Fruit fly (Drosophila melanogaster): ENCODE data around the gene CRMP.

CRMP gene

DNA sequence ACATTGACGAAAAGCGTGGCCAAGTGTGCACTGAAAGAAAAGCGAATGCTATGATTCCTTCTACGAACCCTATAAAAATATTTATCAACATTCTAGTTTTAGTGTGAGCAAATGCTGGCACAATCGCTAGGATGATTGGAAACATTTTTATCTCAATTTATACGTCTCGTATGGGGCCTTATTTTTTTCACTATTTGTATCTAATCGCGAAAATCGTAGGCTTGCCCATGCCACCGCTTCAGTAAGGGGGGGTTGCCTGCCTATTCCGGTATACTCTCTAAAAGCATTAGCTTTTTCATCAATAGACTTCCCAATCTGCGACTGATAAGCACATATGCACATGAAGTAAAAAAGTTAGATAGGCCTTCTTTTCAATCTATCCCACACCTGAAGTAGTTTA, 5.3 kb upstream of the CRMP start (continued):
- peak; percentile 78 for TF ChIP-seq ind (GFP tag; optimal IDR thresholded peaks at IDR 0.05)
- TF ChIP-seq al (GFP tag; IDR thresholded peaks at IDR 0.05), result peak; percentile 70
- TF ChIP-seq CG1602 (GFP tag; optimal IDR thresholded peaks at IDR 0.05), result peak; percentile 56
- peak; percentile 69 for TF ChIP-seq ewg (GFP tag; optimal IDR thresholded peaks at IDR 0.05)
- peak; percentile 96 for TF ChIP-seq CG34376 (GFP tag; optimal IDR thresholded peaks at IDR 0.05)
- peak; percentile 67; the same call in 1 of the 2 replicates for TF ChIP-seq danr (GFP tag; IDR thresholded peaks at IDR 0.05)
- TF ChIP-seq vvl (GFP tag; IDR thresholded peaks at IDR 0.05), result peak; percentile 95
- no peak for TF ChIP-seq inv (GFP tag; IDR thresholded peaks at IDR 0.05; ENCODE audit: partially characterized antibody)
- peak; percentile 65 for TF ChIP-seq CG18476 (GFP tag; optimal IDR thresholded peaks at IDR 0.05)
- peak; percentile 63 for TF ChIP-seq emc (GFP tag; optimal IDR thresholded peaks at IDR 0.05)
- no peak for TF ChIP-seq CG33557 (GFP tag; optimal IDR thresholded peaks at IDR 0.05)
- TF ChIP-seq nau (GFP tag; optimal IDR thresholded peaks at IDR 0.05), result no peak
- peak; percentile 82 for TF ChIP-seq bab2 (GFP tag; optimal IDR thresholded peaks at IDR 0.05)
- TF ChIP-seq unc-4 (GFP tag; IDR thresholded peaks at IDR 0.05; ENCODE audit: partially characterized antibody), result no peak
- TF ChIP-seq Fer2 (tag; optimal IDR thresholded peaks at IDR 0.05), result peak; percentile 2
- peak; percentile 63 for TF ChIP-seq Chrac-16 (GFP tag; optimal IDR thresholded peaks at IDR 0.05)
- no peak for TF ChIP-seq HLHmδ (GFP tag; optimal IDR thresholded peaks at IDR 0.05)
- no peak for TF ChIP-seq Sox102F (GFP tag; optimal IDR thresholded peaks at IDR 0.05)
- TF ChIP-seq gfzf (GFP tag; optimal IDR thresholded peaks at IDR 0.05), result no peak
- TF ChIP-seq CG12236 (GFP tag; optimal IDR thresholded peaks at IDR 0.05), result no peak
- TF ChIP-seq Sin3A (optimal IDR thresholded peaks at IDR 0.05), result no peak
- peak; percentile 45 for TF ChIP-seq crc (GFP tag; optimal IDR thresholded peaks at IDR 0.05)
- no peak for TF ChIP-seq CG15479 (GFP tag; optimal IDR thresholded peaks at IDR 0.05)
- peak; percentile 90 for TF ChIP-seq HLH3B (GFP tag; IDR thresholded peaks at IDR 0.05)
- TF ChIP-seq Doc3 (GFP tag; IDR thresholded peaks at IDR 0.05; ENCODE audit: partially characterized antibody), result no peak
- TF ChIP-seq Dek (tag; optimal IDR thresholded peaks at IDR 0.05), result peak; percentile 79
- TF ChIP-seq Opbp (GFP tag; IDR thresholded peaks at IDR 0.05; ENCODE audit: partially characterized antibody), result no peak
- TF ChIP-seq E2f2 (GFP tag; IDR thresholded peaks at IDR 0.05), result peak; percentile 68
- TF ChIP-seq CG1233 (GFP tag; optimal IDR thresholded peaks at IDR 0.05), result peak; percentile 77
- TF ChIP-seq stc (GFP tag; IDR thresholded peaks at IDR 0.05), result peak; percentile 84
- peak; percentile 78 for TF ChIP-seq Nf-YA (GFP tag; IDR thresholded peaks at IDR 0.05)
- peak; percentile 80 for TF ChIP-seq HLH54F (GFP tag; optimal IDR thresholded peaks at IDR 0.05)
- peak; percentile 57 for TF ChIP-seq D19B (GFP tag; optimal IDR thresholded peaks at IDR 0.05)
- peak; percentile 50 for TF ChIP-seq Six4 (GFP tag; optimal IDR thresholded peaks at IDR 0.05)
- TF ChIP-seq NK7.1 (GFP tag; optimal IDR thresholded peaks at IDR 0.05), result peak; percentile 58
- TF ChIP-seq Taf1 (GFP tag; IDR thresholded peaks at IDR 0.05), result peak; percentile 86
- no peak for TF ChIP-seq CG34224 (GFP tag; IDR thresholded peaks at IDR 0.05; ENCODE audit: partially characterized antibody)
- TF ChIP-seq chif (GFP tag; optimal IDR thresholded peaks at IDR 0.05), result peak; percentile 46 to 70
- TF ChIP-seq insv (GFP tag; optimal IDR thresholded peaks at IDR 0.05), result no peak
- peak; percentile 86 for TF ChIP-seq lmd (GFP tag; IDR thresholded peaks at IDR 0.05)
- TF ChIP-seq CG2129 (GFP tag; IDR thresholded peaks at IDR 0.05; ENCODE audit: partially characterized antibody), result no peak
- no peak for TF ChIP-seq Dref (GFP tag; IDR thresholded peaks at IDR 0.05)
- peak; percentile 75; the same call in 1 of the 2 replicates for TF ChIP-seq CG9932 (GFP tag; IDR thresholded peaks at IDR 0.05)
- TF ChIP-seq CG4730 (GFP tag; IDR thresholded peaks at IDR 0.05), result peak; percentile 80
- peak; percentile 79 for TF ChIP-seq CG17361 (GFP tag; IDR thresholded peaks at IDR 0.05)
- no peak for TF ChIP-seq Kr (GFP tag; optimal IDR thresholded peaks at IDR 0.05)
- TF ChIP-seq CG2199 (GFP tag; IDR thresholded peaks at IDR 0.05), result no peak
- TF ChIP-seq corto (GFP tag; optimal IDR thresholded peaks at IDR 0.05), result no peak
- no peak for TF ChIP-seq Hmx (GFP tag; optimal IDR thresholded peaks at IDR 0.05)
- TF ChIP-seq CG14965 (GFP tag; optimal IDR thresholded peaks at IDR 0.05; ENCODE audit: borderline replicate concordance), result peak; percentile 36
- TF ChIP-seq vfl (GFP tag; optimal IDR thresholded peaks at IDR 0.05), result peak; percentile 17
